Worm (Caenorhabditis elegans) whole organism, L4 larva: Measurements from ENCODE around the gene Y57G11C.43.
"Not testable (repeated sequence)": the region's sequence is repeated elsewhere in the genome, so short reads cannot be mapped to it uniquely, and the experiment has no call there.

Experiments used
- D1046.2 ChIP-seq: fragments of 200-800 bp; sonication (Bioruptor generic); IDR thresholded peaks from 2 replicates; pipeline ENCODE4 v1.3.6; 2022; ENCODE audit warnings: missing genetic modification characterization, missing compliant biosample characterization
- F49E8.2 ChIP-seq: sonication (generic microtip); optimal IDR thresholded peaks from 2 replicates; lab custom pipeline; 2016; ENCODE audit warnings: missing compliant biosample characterization, mild to moderate bottlenecking, missing genetic modification characterization, borderline replicate concordance
- T20F7.1 ChIP-seq: fragments of 200-800 bp; sonication (Bioruptor generic); optimal IDR thresholded peaks from 2 replicates; lab custom pipeline; 2018; ENCODE audit warnings: mild to moderate bottlenecking, missing genetic modification characterization, missing compliant biosample characterization
- aha-1 ChIP-seq: fragments of 150-350 bp; peaks from one replicate; lab custom pipeline; 2014; ENCODE audit warnings: missing biosample characterization, missing genetic modification characterization
- aly-2 ChIP-seq: sonication (generic microtip); optimal IDR thresholded peaks from 2 replicates; lab custom pipeline; 2018; ENCODE audit warnings: missing biosample characterization, missing genetic modification characterization
- ceh-32 ChIP-seq: sonication (generic microtip); optimal IDR thresholded peaks from 2 replicates; lab custom pipeline; 2016; ENCODE audit warnings: mild to moderate bottlenecking, missing genetic modification characterization, missing compliant biosample characterization; ENCODE audit not compliant: poor library complexity
- ctbp-1 ChIP-seq: fragments of 200-800 bp; sonication (Bioruptor generic); IDR thresholded peaks from 2 replicates; pipeline ENCODE4 v1.3.6; 2022; ENCODE audit warnings: missing genetic modification reagents, missing genetic modification characterization, missing compliant biosample characterization
- daf-12 ChIP-seq: fragments of 150-350 bp; optimal IDR thresholded peaks from 2 replicates; lab custom pipeline; 2014; ENCODE audit warnings: missing biosample characterization, missing genetic modification reagents, missing genetic modification characterization
- daf-19 ChIP-seq: fragments of 200-800 bp; sonication (Bioruptor generic); conservative IDR thresholded peaks from 2 replicates; pipeline ENCODE4 v1.3.6; 2022; ENCODE audit warnings: missing genetic modification characterization, missing compliant biosample characterization
- dmd-6 ChIP-seq: fragments of 200-800 bp; sonication (Bioruptor generic); IDR thresholded peaks from 2 replicates; pipeline ENCODE4 v1.3.6; 2022; ENCODE audit warnings: missing genetic modification reagents, missing genetic modification characterization, missing compliant biosample characterization
- dmd-9 ChIP-seq: fragments of 200-800 bp; sonication (Bioruptor generic); IDR thresholded peaks from 2 replicates; pipeline ENCODE4 v1.3.6; 2022; ENCODE audit warnings: missing genetic modification reagents, missing genetic modification characterization, missing compliant biosample characterization
- dpl-1 ChIP-seq: fragments of 150-350 bp; optimal IDR thresholded peaks from 2 replicates; lab custom pipeline; 2014; ENCODE audit warnings: missing biosample characterization, missing genetic modification reagents, missing genetic modification characterization
- dve-1 ChIP-seq: sonication (generic microtip); optimal IDR thresholded peaks from 2 replicates; lab custom pipeline; 2017; ENCODE audit warnings: antibody characterized with exemption, mild to moderate bottlenecking, missing genetic modification characterization, missing compliant biosample characterization; ENCODE audit not compliant: insufficient read depth
- egl-43 ChIP-seq: fragments of 200-800 bp; sonication (Bioruptor generic); IDR thresholded peaks from 2 replicates; pipeline ENCODE4 v1.3.6; 2022; ENCODE audit warnings: missing genetic modification reagents, missing genetic modification characterization, missing compliant biosample characterization
- fkh-10 ChIP-seq: fragments of 150-350 bp; optimal IDR thresholded peaks from 2 replicates; lab custom pipeline; 2014; ENCODE audit warnings: missing biosample characterization, missing genetic modification reagents, missing genetic modification characterization
- gei-8 ChIP-seq: fragments of 200-800 bp; sonication (Bioruptor generic); optimal IDR thresholded peaks from 2 replicates; lab custom pipeline; 2018; ENCODE audit warnings: mild to moderate bottlenecking, missing genetic modification characterization, missing compliant biosample characterization
- hif-1 ChIP-seq, 2 experiments: sonication (generic microtip); optimal IDR thresholded peaks; 2 replicates each; lab custom pipeline; 2016 to 2017; ENCODE audit warnings: missing compliant biosample characterization in 2 of 2, missing genetic modification characterization in 2 of 2, missing genetic modification reagents in 2 of 2, missing genotype in 2 of 2, mild to moderate bottlenecking in 1 of 2
- hlh-11 ChIP-seq: fragments of 200-800 bp; sonication (Bioruptor generic); optimal IDR thresholded peaks from 2 replicates; lab custom pipeline; 2018; ENCODE audit warnings: mild to moderate bottlenecking, missing genetic modification characterization, missing compliant biosample characterization
- hlh-30 ChIP-seq: sonication (generic microtip); optimal IDR thresholded peaks from 2 replicates; lab custom pipeline; 2017; ENCODE audit warnings: antibody characterized with exemption, mild to moderate bottlenecking, missing genetic modification characterization, missing compliant biosample characterization; ENCODE audit not compliant: insufficient read depth
- hmg-1.1 ChIP-seq: fragments of 200-800 bp; sonication (Bioruptor generic); IDR thresholded peaks from 2 replicates; pipeline ENCODE4 v1.3.6; 2022; ENCODE audit warnings: missing genetic modification reagents, missing genetic modification characterization, missing compliant biosample characterization
- lin-1 ChIP-seq: fragments of 200-800 bp; sonication (Bioruptor generic); IDR thresholded peaks from 2 replicates; pipeline ENCODE4 v1.3.6; 2022; ENCODE audit warnings: missing genetic modification reagents, missing genetic modification characterization, missing compliant biosample characterization
- lin-38 ChIP-seq: fragments of 200-800 bp; sonication (Bioruptor generic); IDR thresholded peaks from 2 replicates; pipeline ENCODE4 v1.3.6; 2022; ENCODE audit warnings: missing genetic modification reagents, missing genetic modification characterization, missing compliant biosample characterization
- lsy-2 ChIP-seq, 2 experiments: fragments of 150-350 bp in 1 of 2; sonication (generic microtip) in 1 of 2; optimal IDR thresholded peaks; 2 replicates each; lab custom pipeline; 2014 to 2017; ENCODE audit warnings: missing biosample characterization in 2 of 2, missing genetic modification characterization in 2 of 2
- madf-9 ChIP-seq: fragments of 200-800 bp; sonication (Bioruptor generic); conservative IDR thresholded peaks from 2 replicates; pipeline ENCODE4 v1.3.6; 2022; ENCODE audit warnings: missing genetic modification reagents, missing genetic modification characterization, missing compliant biosample characterization
- mdl-1 ChIP-seq, 2 experiments: fragments of 150-350 bp in 1 of 2; sonication (generic microtip) in 1 of 2; optimal IDR thresholded peaks; 2 replicates each; lab custom pipeline; 2014 to 2017; ENCODE audit warnings: missing biosample characterization in 2 of 2, missing genetic modification characterization in 2 of 2
- mep-1 ChIP-seq: fragments of 150-350 bp; sonication (generic microtip); optimal IDR thresholded peaks from 3 replicates; lab custom pipeline; 2014; ENCODE audit warnings: missing biosample characterization, missing genetic modification characterization
- mxl-2 ChIP-seq: fragments of 200-800 bp; sonication (Bioruptor generic); conservative IDR thresholded peaks from 2 replicates; pipeline ENCODE4 v1.3.6; 2022; ENCODE audit warnings: missing genetic modification reagents, missing genetic modification characterization, missing compliant biosample characterization
- mxl-3 ChIP-seq: fragments of 200-800 bp; sonication (Bioruptor generic); optimal IDR thresholded peaks from 2 replicates; lab custom pipeline; 2018; ENCODE audit warnings: mild to moderate bottlenecking, missing genetic modification characterization, missing compliant biosample characterization
- nhr-10 ChIP-seq: fragments of 150-350 bp; optimal IDR thresholded peaks from 2 replicates; lab custom pipeline; 2014; ENCODE audit warnings: missing biosample characterization, missing genetic modification characterization
- nhr-11 ChIP-seq: fragments of 150-350 bp; optimal IDR thresholded peaks from 2 replicates; lab custom pipeline; 2014; ENCODE audit warnings: missing biosample characterization, missing genetic modification characterization
- nhr-28 ChIP-seq: fragments of 150-350 bp; optimal IDR thresholded peaks from 2 replicates; lab custom pipeline; 2014; ENCODE audit warnings: missing biosample characterization, missing genetic modification characterization
- nhr-6 ChIP-seq: fragments of 150-350 bp; optimal IDR thresholded peaks from 2 replicates; lab custom pipeline; 2014; ENCODE audit warnings: missing biosample characterization, missing genetic modification characterization
- nhr-76 ChIP-seq: fragments of 150-350 bp; optimal IDR thresholded peaks from 2 replicates; lab custom pipeline; 2014; ENCODE audit warnings: missing biosample characterization, missing genetic modification characterization
- pqm-1 ChIP-seq: sonication (generic microtip); optimal IDR thresholded peaks from 2 replicates; lab custom pipeline; 2017; ENCODE audit warnings: missing biosample characterization, missing genetic modification characterization
- saeg-2 ChIP-seq: fragments of 200-800 bp; sonication (Bioruptor generic); IDR thresholded peaks from 2 replicates; pipeline ENCODE4 v1.3.6; 2022; ENCODE audit warnings: missing genetic modification reagents, missing genetic modification characterization, missing compliant biosample characterization
- sdz-12 ChIP-seq: fragments of 200-800 bp; sonication (Bioruptor generic); optimal IDR thresholded peaks from 2 replicates; lab custom pipeline; 2018; ENCODE audit warnings: mild to moderate bottlenecking, missing genetic modification characterization, missing compliant biosample characterization
- snpc-1.2 ChIP-seq: fragments of 200-800 bp; sonication (Bioruptor generic); IDR thresholded peaks from 2 replicates; pipeline ENCODE4 v1.3.6; 2022; ENCODE audit warnings: missing genetic modification reagents, missing genetic modification characterization, missing compliant biosample characterization
- tag-97 ChIP-seq: fragments of 200-800 bp; sonication (Bioruptor generic); IDR thresholded peaks from 2 replicates; pipeline ENCODE4 v1.3.6; 2022; ENCODE audit warnings: missing genetic modification characterization, missing compliant biosample characterization
- unc-62 ChIP-seq, 3 experiments: fragments of 150-350 bp in 1 of 3; sonication (generic microtip); optimal IDR thresholded peaks in 2 of 3; peaks in 1 of 3; 1 replicate in 1 of 3; 2 replicates in 2 of 3; lab custom pipeline; 2014 to 2017; ENCODE audit warnings: missing biosample characterization in 3 of 3, missing genetic modification characterization in 3 of 3, missing genetic modification reagents in 3 of 3, missing genotype in 1 of 3
- zip-11 ChIP-seq: fragments of 200-800 bp; sonication (Bioruptor generic); IDR thresholded peaks from 2 replicates; pipeline ENCODE4 v1.3.6; 2022; ENCODE audit warnings: missing genetic modification characterization, missing compliant biosample characterization

Gene Y57G11C.43

DNA sequence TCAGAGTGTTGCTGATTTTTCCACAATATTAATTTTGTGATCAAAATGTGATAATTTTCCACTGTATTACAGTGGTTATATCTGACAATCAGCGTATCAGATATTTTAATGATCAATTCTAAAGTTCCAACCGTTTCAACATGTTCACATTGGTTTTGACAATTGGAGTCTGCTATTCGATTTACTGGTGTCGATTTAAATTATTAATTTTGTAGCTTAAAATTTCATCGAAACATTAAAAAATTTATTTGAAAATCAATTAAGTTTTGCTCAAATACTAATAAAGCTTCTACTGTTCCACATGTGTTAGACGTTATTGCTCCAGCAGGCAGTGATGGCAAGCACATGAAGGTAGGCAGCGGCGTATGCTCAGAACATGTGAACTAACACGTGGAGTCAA lies 11.5 kb upstream of the Y57G11C.43 start:
- no peak for TF ChIP-seq madf-9 (GFP tag; lab: Robert Waterston, UW)
- TF ChIP-seq dmd-9 (GFP tag; lab: Robert Waterston, UW): no peak
- no peak for TF ChIP-seq sdz-12 (GFP tag; lab: Kevin White, UChicago)
- no peak for TF ChIP-seq lin-38 (GFP tag; lab: Robert Waterston, UW)
- peak; percentile 59; the same call in 1 of the 2 replicates for TF ChIP-seq snpc-1.2 (GFP tag; lab: Robert Waterston, UW)
- no peak for TF ChIP-seq lsy-2 (tag; optimal IDR thresholded peaks at IDR 0.05; lab: Kevin White, UChicago)
- TF ChIP-seq, all 104 proteins: peak for 1

DNA sequence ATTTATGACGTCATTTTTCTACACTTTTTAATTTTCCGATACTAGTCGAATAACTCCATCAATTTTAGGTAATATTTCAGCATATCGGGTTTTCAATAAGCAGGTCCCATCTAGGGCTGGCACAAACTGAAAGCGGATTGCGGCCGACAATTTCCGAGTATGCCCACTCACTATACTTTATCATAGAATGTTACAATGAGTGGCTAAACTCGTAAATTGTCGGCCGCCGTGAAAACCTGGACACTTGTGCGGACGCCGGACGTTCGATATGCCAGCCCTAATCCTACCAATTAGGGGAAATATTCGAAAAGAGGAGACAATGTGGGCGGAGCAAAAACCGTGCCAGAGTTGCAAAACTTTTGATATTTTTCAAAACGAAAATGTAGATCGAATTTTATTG lies 9.6 kb upstream of the Y57G11C.43 start:
- no peak for TF ChIP-seq F49E8.2
- TF ChIP-seq snpc-1.2 (GFP tag; lab: Robert Waterston, UW): peak; percentile 65
- TF ChIP-seq nhr-76 (tag; lab: Kevin White, UChicago): no peak
- TF ChIP-seq nhr-10: no peak
- TF ChIP-seq unc-62 (GFP tag; optimal IDR thresholded peaks at IDR 0.05 in 1 of 2; lab: Kevin White, UChicago): no peak
- TF ChIP-seq unc-62 (tag; optimal IDR thresholded peaks at IDR 0.05; lab: Kevin White, UChicago): no peak
- TF ChIP-seq tag-97 (GFP tag; lab: Robert Waterston, UW): no peak
- TF ChIP-seq mdl-1 (tag; optimal IDR thresholded peaks at IDR 0.05; lab: Kevin White, UChicago): no peak
- TF ChIP-seq, all 104 proteins: peak for 1

DNA sequence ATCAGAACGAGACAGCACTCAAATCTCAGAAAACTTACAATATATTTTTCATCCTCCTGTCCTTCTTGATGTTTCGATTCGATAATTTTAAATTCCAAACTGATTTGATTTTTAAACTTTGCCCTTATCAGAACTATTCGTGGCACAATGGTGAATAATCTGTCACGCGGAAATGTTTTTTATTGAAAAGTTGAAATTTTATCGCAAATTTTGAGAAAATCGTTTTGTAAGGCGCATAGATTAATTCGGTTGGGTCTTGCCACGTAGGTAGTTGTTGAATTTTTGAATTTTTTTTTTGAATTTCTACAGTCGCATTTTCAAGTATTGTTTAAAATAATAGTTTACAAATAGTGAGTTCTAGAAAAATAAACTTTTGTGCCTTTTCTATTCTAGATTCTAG lies 8.4 kb upstream of the Y57G11C.43 start, which contains the start of gene ptp-5.2:
ptp-5.2 (minus strand) TSS at position 101 of the 400 bp plus-strand sequence.
- TF ChIP-seq lsy-2 (tag; optimal IDR thresholded peaks at IDR 0.05; lab: Kevin White, UChicago) (no peak), dpl-1 (GFP tag; lab: Kevin White, UChicago) (no peak), aly-2 (no peak), fkh-10 (no peak), daf-12 (no peak), egl-43 (GFP tag; lab: Robert Waterston, UW) (no peak), lin-1 (GFP tag; lab: Robert Waterston, UW) (no peak), D1046.2 (GFP tag; lab: Robert Waterston, UW) (no peak), nhr-6 (no peak), saeg-2 (no peak), ceh-32 (tag; lab: Kevin White, UChicago) (no peak), aha-1 (tag; lab: Kevin White, UChicago) (no peak), pqm-1 (no peak), dmd-6 (GFP tag; lab: Robert Waterston, UW) (no peak), mep-1 (tag; lab: Kevin White, UChicago) (no peak), zip-11 (GFP tag; lab: Robert Waterston, UW) (no peak), gei-8 (GFP tag; lab: Kevin White, UChicago) (no peak)

DNA sequence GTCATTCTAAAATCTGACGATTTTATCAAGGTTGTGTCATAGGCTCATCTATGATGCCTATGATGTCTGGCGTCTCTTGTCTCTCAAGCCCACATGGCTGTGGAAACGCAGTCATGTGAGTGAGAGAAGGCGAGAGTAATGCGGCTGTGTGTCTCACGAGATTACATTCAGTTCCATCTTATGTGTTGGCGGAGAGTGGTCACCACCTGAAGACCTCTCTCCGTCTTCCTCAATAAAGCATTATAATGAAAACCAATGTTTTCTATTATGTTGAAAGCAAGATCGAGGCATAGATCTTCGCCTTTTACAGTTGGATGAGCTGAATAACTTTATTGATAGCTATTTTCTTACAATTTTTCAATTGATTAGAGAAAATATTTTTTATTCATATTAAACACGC lies 5.9 kb upstream of the Y57G11C.43 start:
- peak in 1 of 2 experiments; percentile 96 for TF ChIP-seq unc-62 (GFP tag; optimal IDR thresholded peaks at IDR 0.05 in 1 of 2; lab: Kevin White, UChicago)
- TF ChIP-seq unc-62 (tag; optimal IDR thresholded peaks at IDR 0.05; lab: Kevin White, UChicago): not testable (repeated sequence)
- 0 out of 2 replicates have a peak, but pooled peaks have one; percentile 25 for TF ChIP-seq madf-9 (GFP tag; lab: Robert Waterston, UW)
- peak; percentile 66 for TF ChIP-seq dmd-6 (GFP tag; lab: Robert Waterston, UW)
- 0 out of 2 replicates have a peak, but pooled peaks have one; percentile 18 for TF ChIP-seq ctbp-1 (GFP tag; lab: Robert Waterston, UW)
- TF ChIP-seq lin-38 (GFP tag; lab: Robert Waterston, UW): peak; percentile 51
- peak; percentile 36 for TF ChIP-seq mep-1 (tag; lab: Kevin White, UChicago)
- TF ChIP-seq dve-1: peak; percentile 62
- TF ChIP-seq saeg-2: 0 out of 2 replicates have a peak, but pooled peaks have one; percentile 44
- TF ChIP-seq nhr-11 (tag; lab: Kevin White, UChicago): peak; percentile 39
- peak; percentile 80 for TF ChIP-seq hlh-11
- peak; percentile 63 for TF ChIP-seq T20F7.1 (GFP tag; lab: Kevin White, UChicago)
- peak; percentile 69 for TF ChIP-seq mxl-3 (GFP tag; lab: Kevin White, UChicago)
- 0 out of 2 replicates have a peak, but pooled peaks have one; percentile 44 for TF ChIP-seq mxl-2 (GFP tag; lab: Robert Waterston, UW)
- peak; percentile 97 for TF ChIP-seq hlh-30 (tag; lab: Kevin White, UChicago)
- peak; percentile 33 for TF ChIP-seq nhr-28
- TF ChIP-seq hif-1 (tag; optimal IDR thresholded peaks at IDR 0.05; lab: Kevin White, UChicago): peak in 1 of 2 experiments; percentile 17
- peak; percentile 84; the same call in 1 of the 2 replicates for TF ChIP-seq hmg-1.1
- TF ChIP-seq lsy-2 (tag; optimal IDR thresholded peaks at IDR 0.05; lab: Kevin White, UChicago): peak in 1 of 2 experiments; percentile 40
- TF ChIP-seq mdl-1 (tag; optimal IDR thresholded peaks at IDR 0.05; lab: Kevin White, UChicago): peak; percentile 51 to 90
- TF ChIP-seq daf-19 (GFP tag; lab: Robert Waterston, UW): 0 out of 2 replicates have a peak, but pooled peaks have one; percentile 43
